Fruit fly (Drosophila melanogaster) whole organism, pupa: ENCODE data around the gene CG32110.
A peak's percentile ranks its signal among the peaks of the same experiment; 100 is the strongest.

Source experiments
- CG10348 ChIP-seq: fragments of 200-800 bp; sonication (Bioruptor generic); IDR thresholded peaks from 2 replicates; pipeline ENCODE4 v1.3.6; 2022; ENCODE audit warnings: missing biosample characterization, missing genetic modification characterization
- CG13204 ChIP-seq: fragments of 200-800 bp; sonication (Bioruptor generic); optimal IDR thresholded peaks from 2 replicates; lab custom pipeline; 2018; ENCODE audit warnings: missing biosample characterization, mild to moderate bottlenecking, missing genetic modification characterization, moderate library complexity
- CG14655 ChIP-seq: fragments of 200-800 bp; sonication (Bioruptor generic); optimal IDR thresholded peaks from 3 replicates; lab custom pipeline; 2017; ENCODE audit warnings: mild to moderate bottlenecking, missing biosample characterization, missing genetic modification reagents, missing genetic modification characterization
- CG32121 ChIP-seq: fragments of 200-800 bp; sonication (Bioruptor generic); IDR thresholded peaks from 2 replicates; pipeline ENCODE4 v1.3.6; 2022; ENCODE audit warnings: missing biosample characterization, missing genetic modification characterization
- CG34367 ChIP-seq: fragments of 200-800 bp; sonication (Bioruptor generic); optimal IDR thresholded peaks from 2 replicates; lab custom pipeline; 2018; ENCODE audit warnings: missing biosample characterization, mild to moderate bottlenecking, missing genetic modification characterization
- CG4496 ChIP-seq: fragments of 200-800 bp; sonication (Bioruptor generic); IDR thresholded peaks from 3 replicates; pipeline ENCODE4 v1.3.6; 2022; ENCODE audit warnings: missing biosample characterization, missing genetic modification characterization
- CG8301 ChIP-seq: fragments of 200-800 bp; sonication (Bioruptor generic); optimal IDR thresholded peaks from 2 replicates; lab custom pipeline; 2018; ENCODE audit warnings: missing biosample characterization, mild to moderate bottlenecking, missing genetic modification characterization
- EcR ChIP-seq: fragments of 200-800 bp; sonication (Bioruptor generic); optimal IDR thresholded peaks from 3 replicates; lab custom pipeline; 2019; ENCODE audit warnings: missing biosample characterization, missing genetic modification characterization, mild to moderate bottlenecking, moderate library complexity, missing genetic modification reagents
- Ets98B ChIP-seq: fragments of 200-800 bp; sonication (Bioruptor generic); IDR thresholded peaks from 2 replicates; pipeline ENCODE4 v1.3.6; 2022; ENCODE audit warnings: missing biosample characterization, missing genetic modification characterization
- Snoo ChIP-seq: fragments of 200-800 bp; sonication (Bioruptor generic); optimal IDR thresholded peaks from 3 replicates; lab custom pipeline; 2017; ENCODE audit warnings: missing biosample characterization, mild to moderate bottlenecking, missing genetic modification characterization, inconsistent platforms
- rn ChIP-seq: fragments of 200-800 bp; sonication (Bioruptor generic); IDR thresholded peaks from 2 replicates; pipeline ENCODE4 v1.3.6; 2022; ENCODE audit warnings: missing biosample characterization, missing genetic modification characterization

dm6 chr3L:12798795-12799311, 9.7 kb upstream of the CG32110 start:
- TF ChIP-seq EcR (GFP tag; lab: Kevin White, UChicago) (peak; percentile 93), CG13204 (GFP tag; lab: Kevin White, UChicago) (peak; percentile 71), Snoo (tag; lab: Kevin White, UChicago) (no peak), CG32121 (no peak), CG34367 (tag; lab: Kevin White, UChicago) (peak; percentile 42), CG10348 (GFP tag; lab: Robert Waterston, UW) (no peak), rn (GFP tag; lab: Robert Waterston, UW) (0 out of 2 replicates have a peak, but pooled peaks have one; percentile 5), CG8301 (tag; lab: Kevin White, UChicago) (peak; percentile 52), Ets98B (GFP tag; lab: Robert Waterston, UW) (no peak), CG4496 (GFP tag; lab: Robert Waterston, UW) (peak; percentile 21; the same call in 1 of the 3 replicates), CG14655 (GFP tag; lab: Kevin White, UChicago) (peak; percentile 66)
